Fruit fly (Drosophila melanogaster) whole organism, embryonic: ENCODE results near the gene slmb.

Experiments
- Abd-B ChIP-seq: fragments of 200-800 bp; sonication (Bioruptor generic); optimal IDR thresholded peaks from 2 replicates; lab custom pipeline; 2018; ENCODE audit warnings: missing biosample characterization, mild to moderate bottlenecking, missing genetic modification characterization, moderate library complexity
- Atf-2 ChIP-seq: fragments of 200-800 bp; sonication (Bioruptor generic); optimal IDR thresholded peaks from 2 replicates; lab custom pipeline; 2016; ENCODE audit warnings: missing biosample characterization, missing genetic modification characterization
- Atf6 ChIP-seq: fragments of 200-800 bp; sonication (Bioruptor generic); IDR thresholded peaks from 2 replicates; pipeline ENCODE4 v1.3.6; 2022; ENCODE audit warnings: missing biosample characterization, missing genetic modification characterization
- B-H2 ChIP-seq: fragments of 200-800 bp; sonication (Bioruptor generic); optimal IDR thresholded peaks from 2 replicates; lab custom pipeline; 2018; ENCODE audit warnings: missing biosample characterization, mild to moderate bottlenecking, missing genetic modification characterization
- CG10147 ChIP-seq: fragments of 200-800 bp; sonication (Bioruptor generic); optimal IDR thresholded peaks from 2 replicates; lab custom pipeline; 2019; ENCODE audit warnings: missing biosample characterization, mild to moderate bottlenecking, missing genetic modification characterization, moderate library complexity
- CG10209 ChIP-seq: fragments of 200-800 bp; sonication (Bioruptor generic); optimal IDR thresholded peaks from 3 replicates; lab custom pipeline; 2017; ENCODE audit warnings: missing biosample characterization, mild to moderate bottlenecking, missing genetic modification characterization, missing genetic modification reagents
- CG10267 ChIP-seq: fragments of 200-800 bp; sonication (Bioruptor generic); optimal IDR thresholded peaks from 2 replicates; lab custom pipeline; 2018; ENCODE audit warnings: missing biosample characterization, mild to moderate bottlenecking, missing genetic modification characterization, moderate library complexity
- CG11695 ChIP-seq: fragments of 200-800 bp; sonication (Bioruptor generic); IDR thresholded peaks from 3 replicates; pipeline ENCODE4 v1.3.6; 2022; ENCODE audit warnings: missing biosample characterization, missing genetic modification characterization
- CG12071 ChIP-seq: fragments of 200-800 bp; sonication (Bioruptor generic); optimal IDR thresholded peaks from 3 replicates; lab custom pipeline; 2018; ENCODE audit warnings: missing biosample characterization, mild to moderate bottlenecking, missing genetic modification characterization
- CG12219 ChIP-seq: fragments of 200-800 bp; sonication (Bioruptor generic); optimal IDR thresholded peaks from 3 replicates; lab custom pipeline; 2018; ENCODE audit warnings: missing biosample characterization, mild to moderate bottlenecking, missing genetic modification characterization
- CG15269 ChIP-seq: fragments of 200-800 bp; sonication (Bioruptor generic); optimal IDR thresholded peaks from 2 replicates; lab custom pipeline; 2018; ENCODE audit warnings: missing biosample characterization, mild to moderate bottlenecking, missing genetic modification characterization, moderate library complexity
- CG17568 ChIP-seq: fragments of 200-800 bp; sonication (Bioruptor generic); optimal IDR thresholded peaks from 2 replicates; lab custom pipeline; 2018; ENCODE audit warnings: missing biosample characterization, mild to moderate bottlenecking, missing genetic modification characterization, moderate library complexity
- CG17802 ChIP-seq: fragments of 200-800 bp; sonication (Bioruptor generic); optimal IDR thresholded peaks from 2 replicates; lab custom pipeline; 2018; ENCODE audit warnings: missing biosample characterization, mild to moderate bottlenecking, missing genetic modification characterization, moderate library complexity
- CG17912 ChIP-seq: fragments of 200-800 bp; sonication (Bioruptor generic); optimal IDR thresholded peaks from 2 replicates; lab custom pipeline; 2018; ENCODE audit warnings: missing biosample characterization, mild to moderate bottlenecking, missing genetic modification characterization
- CG18011 ChIP-seq: fragments of 200-800 bp; sonication (Bioruptor generic); optimal IDR thresholded peaks from 2 replicates; lab custom pipeline; 2017; ENCODE audit warnings: missing biosample characterization, missing genetic modification characterization, mild to moderate bottlenecking, moderate library complexity, missing genotype
- CG2199 ChIP-seq: fragments of 200-800 bp; sonication (Bioruptor generic); IDR thresholded peaks from 3 replicates; pipeline ENCODE4 v1.3.6; 2022; ENCODE audit warnings: missing biosample characterization, missing genetic modification characterization
- CG32532 ChIP-seq: fragments of 200-800 bp; sonication (Bioruptor generic); IDR thresholded peaks from 2 replicates; pipeline ENCODE4 v1.3.6; 2022; ENCODE audit warnings: missing biosample characterization, missing genetic modification characterization
- CG3407 ChIP-seq: fragments of 200-800 bp; sonication (Bioruptor generic); optimal IDR thresholded peaks from 2 replicates; lab custom pipeline; 2018; ENCODE audit warnings: missing biosample characterization, mild to moderate bottlenecking, missing genetic modification characterization
- CG34422 ChIP-seq: fragments of 200-800 bp; sonication (Bioruptor generic); IDR thresholded peaks from 3 replicates; pipeline ENCODE4 v1.3.6; 2022; ENCODE audit warnings: missing biosample characterization, missing genetic modification characterization
- CG4282 ChIP-seq: fragments of 200-800 bp; sonication (Bioruptor generic); optimal IDR thresholded peaks from 2 replicates; lab custom pipeline; 2016; ENCODE audit warnings: missing biosample characterization, missing genetic modification characterization
- CG43689 ChIP-seq: fragments of 200-800 bp; sonication (Bioruptor generic); IDR thresholded peaks from 2 replicates; pipeline ENCODE4 v1.3.6; 2022; ENCODE audit warnings: missing biosample characterization, missing genetic modification characterization
- CG6689 ChIP-seq: fragments of 200-800 bp; sonication (Bioruptor generic); IDR thresholded peaks from 2 replicates; pipeline ENCODE4 v1.3.6; 2022; ENCODE audit warnings: missing biosample characterization, missing genetic modification characterization
- CG6791 ChIP-seq: fragments of 200-800 bp; sonication (Bioruptor generic); IDR thresholded peaks from 3 replicates; pipeline ENCODE4 v1.3.6; 2022; ENCODE audit warnings: missing biosample characterization, missing genetic modification characterization; ENCODE audit not compliant: partially characterized antibody
- CG6813 ChIP-seq: fragments of 200-800 bp; sonication (Bioruptor generic); optimal IDR thresholded peaks from 2 replicates; lab custom pipeline; 2017; ENCODE audit warnings: missing biosample characterization, missing genetic modification characterization, mild to moderate bottlenecking, moderate library complexity, missing genetic modification reagents
- CG7987 ChIP-seq: fragments of 200-800 bp; sonication (Bioruptor generic); optimal IDR thresholded peaks from 2 replicates; lab custom pipeline; 2018; ENCODE audit warnings: missing biosample characterization, mild to moderate bottlenecking, missing genetic modification characterization, moderate library complexity
- Dfd ChIP-seq, 2 experiments: fragments of >200 bp; optimal IDR thresholded peaks; 2 replicates each; lab custom pipeline; 2017; ENCODE audit warnings: missing biosample characterization in 2 of 2, missing genetic modification characterization in 2 of 2
- Dip3 ChIP-seq: fragments of 200-800 bp; sonication (Bioruptor generic); optimal IDR thresholded peaks from 3 replicates; lab custom pipeline; 2016; ENCODE audit warnings: missing biosample characterization, missing genetic modification characterization
- Eip74EF ChIP-seq, 2 experiments: fragments of 200-800 bp in 1 of 2; fragments of >200 bp in 1 of 2; sonication (Bioruptor generic) in 1 of 2; optimal IDR thresholded peaks; 2 replicates each; lab custom pipeline; 2017 to 2019; ENCODE audit warnings: missing biosample characterization in 2 of 2, missing genetic modification characterization in 2 of 2, mild to moderate bottlenecking in 1 of 2, moderate library complexity in 1 of 2
- Hr51 ChIP-seq, 2 experiments: fragments of 200-800 bp; sonication (Bioruptor generic); optimal IDR thresholded peaks; 2 replicates in 1 of 2; 3 replicates in 1 of 2; lab custom pipeline; 2016 to 2018; ENCODE audit warnings: missing biosample characterization in 2 of 2, missing genetic modification characterization in 2 of 2, mild to moderate bottlenecking in 1 of 2, moderate library complexity in 1 of 2
- Med ChIP-seq: fragments of 200-800 bp; sonication (Bioruptor generic); peaks from one replicate; lab custom pipeline; 2016; ENCODE audit warnings: missing biosample characterization, missing genetic modification characterization, mild to moderate bottlenecking, inconsistent platforms, moderate library complexity
- Neu2 ChIP-seq: fragments of 200-800 bp; sonication (Bioruptor generic); optimal IDR thresholded peaks from 3 replicates; lab custom pipeline; 2016; ENCODE audit warnings: missing biosample characterization, missing genetic modification characterization, borderline replicate concordance
- PHDP ChIP-seq: fragments of 200-800 bp; sonication (Bioruptor generic); optimal IDR thresholded peaks from 3 replicates; lab custom pipeline; 2018; ENCODE audit warnings: missing biosample characterization, mild to moderate bottlenecking, missing genetic modification characterization, moderate library complexity
- Pdp1 ChIP-seq, 2 experiments: fragments of 200-800 bp; sonication (Bioruptor generic); optimal IDR thresholded peaks; 3 replicates each; lab custom pipeline; 2016; ENCODE audit warnings: missing biosample characterization in 2 of 2, missing genetic modification characterization in 2 of 2, mild to moderate bottlenecking in 1 of 2, moderate library complexity in 1 of 2
- Rfx ChIP-seq: fragments of 200-800 bp; sonication (Bioruptor generic); IDR thresholded peaks from 2 replicates; pipeline ENCODE4 v1.3.6; 2022; ENCODE audit warnings: missing biosample characterization, missing genetic modification characterization
- Sin3A ChIP-seq: fragments of >200 bp; optimal IDR thresholded peaks from 2 replicates; lab custom pipeline; 2018
- al ChIP-seq: fragments of 200-800 bp; sonication (Bioruptor generic); IDR thresholded peaks from 2 replicates; pipeline ENCODE4 v1.3.6; 2022; ENCODE audit warnings: missing biosample characterization, missing genetic modification characterization
- chm ChIP-seq: fragments of 200-800 bp; sonication (Bioruptor generic); IDR thresholded peaks from 2 replicates; pipeline ENCODE4 v1.3.6; 2022; ENCODE audit warnings: missing biosample characterization, missing genetic modification characterization
- dimm ChIP-seq: fragments of 200-800 bp; sonication (Bioruptor generic); IDR thresholded peaks from 2 replicates; pipeline ENCODE4 v1.3.6; 2022; ENCODE audit warnings: missing biosample characterization, missing genetic modification characterization
- dmrt11E ChIP-seq: fragments of 200-800 bp; sonication (Bioruptor generic); optimal IDR thresholded peaks from 3 replicates; lab custom pipeline; 2018; ENCODE audit warnings: missing biosample characterization, mild to moderate bottlenecking, missing genetic modification characterization, moderate library complexity
- exex ChIP-seq: fragments of 200-800 bp; sonication (Bioruptor generic); optimal IDR thresholded peaks from 4 replicates; lab custom pipeline; 2018; ENCODE audit warnings: missing biosample characterization, mild to moderate bottlenecking, missing genetic modification characterization, moderate library complexity
- fd96Cb ChIP-seq: fragments of 200-800 bp; sonication (Bioruptor generic); optimal IDR thresholded peaks from 2 replicates; lab custom pipeline; 2018; ENCODE audit warnings: missing biosample characterization, mild to moderate bottlenecking, missing genetic modification characterization, moderate library complexity
- gce ChIP-seq: fragments of 200-800 bp; sonication (Bioruptor generic); IDR thresholded peaks from 3 replicates; pipeline ENCODE4 v1.3.6; 2022; ENCODE audit warnings: missing biosample characterization, missing genetic modification characterization
- pan ChIP-seq, 4 experiments: fragments of >200 bp in 3 of 4; fragments of 200-800 bp in 1 of 4; sonication (Bioruptor generic) in 1 of 4; optimal IDR thresholded peaks in 3 of 4; IDR thresholded peaks in 1 of 4; 2 replicates each; pipeline versions ENCODE4 v1.3.6 to Lab custom; 2017 to 2022; ENCODE audit warnings: missing biosample characterization in 2 of 4, missing genetic modification characterization in 2 of 4, mixed read lengths in 1 of 4
- run ChIP-seq: fragments of 200-800 bp; sonication (Bioruptor generic); optimal IDR thresholded peaks from 3 replicates; lab custom pipeline; 2018; ENCODE audit warnings: missing biosample characterization, mild to moderate bottlenecking, missing genetic modification characterization
- sd ChIP-seq: fragments of 200-800 bp; sonication (Bioruptor generic); optimal IDR thresholded peaks from 3 replicates; lab custom pipeline; 2018; ENCODE audit warnings: missing biosample characterization, mild to moderate bottlenecking, missing genetic modification characterization, moderate library complexity
- sr ChIP-seq: fragments of 200-800 bp; sonication (Bioruptor generic); IDR thresholded peaks from 3 replicates; pipeline ENCODE4 v1.3.6; 2022; ENCODE audit warnings: missing biosample characterization, missing genetic modification characterization
- tx ChIP-seq: fragments of 200-800 bp; sonication (Bioruptor generic); optimal IDR thresholded peaks from 2 replicates; lab custom pipeline; 2016; ENCODE audit warnings: missing biosample characterization, missing genetic modification characterization
- unc-4 ChIP-seq: fragments of 200-800 bp; sonication (Bioruptor generic); IDR thresholded peaks from 2 replicates; pipeline ENCODE4 v1.3.6; 2022; ENCODE audit warnings: missing biosample characterization, missing genetic modification characterization; ENCODE audit not compliant: partially characterized antibody
- zen2 ChIP-seq: fragments of 200-800 bp; sonication (Bioruptor generic); IDR thresholded peaks from 3 replicates; pipeline ENCODE4 v1.3.6; 2022; ENCODE audit warnings: missing biosample characterization, missing genetic modification characterization; ENCODE audit not compliant: partially characterized antibody

slmb gene

dm6 chr3R:21163318-21163828 is 36.1 kb upstream of the slmb start, which contains the start of gene CG5810 (continued):
- no peak for TF ChIP-seq dmrt11E (tag; lab: Kevin White, UChicago)
- TF ChIP-seq CG32532, result no peak
- no peak for TF ChIP-seq dimm (GFP tag; lab: Robert Waterston, UW)
- TF ChIP-seq CG11695 (GFP tag; lab: Robert Waterston, UW), result 0 out of 3 replicates have a peak, but pooled peaks have one; percentile 9
- TF ChIP-seq Med (GFP tag; lab: Kevin White, UChicago), result peak; percentile 0
- TF ChIP-seq CG43689 (GFP tag; lab: Robert Waterston, UW), result no peak
- no peak for TF ChIP-seq Neu2 (GFP tag; lab: Kevin White, UChicago)
- peak; percentile 65 for TF ChIP-seq CG15269
- no peak for TF ChIP-seq Dip3
- TF ChIP-seq fd96Cb (tag; lab: Kevin White, UChicago), result no peak
- peak; percentile 91 for TF ChIP-seq exex (tag; lab: Kevin White, UChicago)
- peak in 1 of 2 experiments; percentile 66 for TF ChIP-seq Pdp1 (GFP tag; optimal IDR thresholded peaks at IDR 0.05; lab: Kevin White, UChicago)
- peak; percentile 12; the same call in 1 of the 2 replicates for TF ChIP-seq Rfx (GFP tag; lab: Robert Waterston, UW)
- TF ChIP-seq CG3407 (GFP tag; lab: Kevin White, UChicago), result no peak
- no peak for TF ChIP-seq run (tag; lab: Kevin White, UChicago)
- no peak for TF ChIP-seq CG6791
- TF ChIP-seq Atf-2 (GFP tag; lab: Kevin White, UChicago), result no peak
- no peak for TF ChIP-seq Sin3A (lab: Kevin White, UChicago)
- no peak for TF ChIP-seq CG7987
- peak; percentile 50 for TF ChIP-seq CG18011 (GFP tag; lab: Kevin White, UChicago)
- TF ChIP-seq Hr51 (GFP tag; optimal IDR thresholded peaks at IDR 0.05; lab: Kevin White, UChicago), result peak in 1 of 2 experiments; percentile 1
- TF ChIP-seq Eip74EF (GFP tag; optimal IDR thresholded peaks at IDR 0.05; lab: Kevin White, UChicago), result no peak
- no peak for TF ChIP-seq CG17802 (tag; lab: Kevin White, UChicago)
- TF ChIP-seq CG17912 (GFP tag; lab: Kevin White, UChicago), result peak; percentile 33
- TF ChIP-seq gce (GFP tag; lab: Robert Waterston, UW), result no peak
- TF ChIP-seq pan (optimal IDR thresholded peaks at IDR 0.05; lab: Kevin White, UChicago), result no peak
- no peak for TF ChIP-seq pan (GFP tag; optimal IDR thresholded peaks at IDR 0.05 in 1 of 2, IDR thresholded peaks at IDR 0.05 in 1 of 2)
- peak; percentile 73 for TF ChIP-seq PHDP (tag; lab: Kevin White, UChicago)
- no peak for TF ChIP-seq zen2 (GFP tag; lab: Robert Waterston, UW)
- TF ChIP-seq CG17568, result peak; percentile 86
- no peak for TF ChIP-seq CG34422 (GFP tag; lab: Robert Waterston, UW)
- no peak for TF ChIP-seq CG10209 (GFP tag; lab: Kevin White, UChicago)
- TF ChIP-seq CG12219, result peak; percentile 51
- TF ChIP-seq sr (GFP tag; lab: Robert Waterston, UW), result no peak
- TF ChIP-seq CG2199 (GFP tag; lab: Robert Waterston, UW), result no peak
- TF ChIP-seq CG12071 (GFP tag; lab: Kevin White, UChicago), result peak; percentile 12
- no peak for TF ChIP-seq CG4282 (GFP tag; lab: Kevin White, UChicago)
- TF ChIP-seq CG10267 (tag; lab: Kevin White, UChicago), result no peak
- TF ChIP-seq unc-4, result no peak
- TF ChIP-seq tx (GFP tag; lab: Kevin White, UChicago), result no peak
- TF ChIP-seq B-H2 (GFP tag; lab: Kevin White, UChicago), result peak; percentile 93
- TF ChIP-seq Dfd (GFP tag; optimal IDR thresholded peaks at IDR 0.05; lab: Kevin White, UChicago), result no peak
- TF ChIP-seq sd, result peak; percentile 95
- TF ChIP-seq Abd-B (GFP tag; lab: Kevin White, UChicago), result no peak
- peak; percentile 57; the same call in 1 of the 2 replicates for TF ChIP-seq Atf6
- TF ChIP-seq chm, result no peak
- TF ChIP-seq al (GFP tag; lab: Robert Waterston, UW), result no peak
- TF ChIP-seq CG6689, result no peak
- no peak for TF ChIP-seq CG10147
- peak; percentile 28 for TF ChIP-seq CG6813
